Worm (Caenorhabditis elegans) whole organism, early embryonic: ENCODE data around the gene B0348.2.

Experiments
- ama-1 ChIP-seq: fragments of 150-350 bp; optimal IDR thresholded peaks from 2 replicates; lab custom pipeline; 2014
- scrt-1 ChIP-seq: fragments of 200-800 bp; sonication (Bioruptor generic); IDR thresholded peaks from 2 replicates; pipeline ENCODE4 v1.3.6; 2022; ENCODE audit warnings: missing genetic modification characterization, missing compliant biosample characterization
- tbx-11 ChIP-seq: fragments of 200-800 bp; sonication (Bioruptor generic); IDR thresholded peaks from 2 replicates; pipeline ENCODE4 v1.3.6; 2022; ENCODE audit warnings: missing genetic modification characterization, missing compliant biosample characterization

ce11 chrV:11708-12107 is 33.4 kb upstream of the B0348.2 start:
- TF ChIP-seq scrt-1 (GFP tag; lab: Robert Waterston, UW) (no peak), ama-1 (lab: Kevin White, UChicago) (no peak), tbx-11 (no peak)
